Worm (Caenorhabditis elegans) whole organism, young adult: ENCODE data around the gene Y43F8B.1.

Experiments
- lin-26 ChIP-seq: fragments of 200-800 bp; sonication (Bioruptor generic); IDR thresholded peaks from 2 replicates; pipeline ENCODE4 v1.3.6; 2022; ENCODE audit warnings: missing genetic modification reagents, missing genetic modification characterization, missing compliant biosample characterization
- tbp1 ChIP-seq: fragments of 200-800 bp; sonication (Bioruptor generic); optimal IDR thresholded peaks from 2 replicates; lab custom pipeline; 2018; ENCODE audit warnings: mild to moderate bottlenecking, missing genetic modification characterization, missing compliant biosample characterization

ce11 chrV:19531034-19531433, 15.0 kb downstream of the Y43F8B.1 start:
- no peak for TF ChIP-seq tbp1 (GFP tag; lab: Kevin White, UChicago)
- TF ChIP-seq lin-26 (GFP tag; lab: Robert Waterston, UW), result no peak
